Worm (Caenorhabditis elegans) whole organism, dauer: ENCODE measurements around the gene F56D6.19.
"Not testable (repeated sequence)": the region's sequence is repeated elsewhere in the genome, so short reads cannot be mapped to it uniquely, and the experiment has no call there.

Experiments
- unc-62 ChIP-seq: sonication (generic microtip); optimal IDR thresholded peaks from 2 replicates; lab custom pipeline; 2017; ENCODE audit warnings: missing biosample characterization, missing genetic modification reagents, missing genetic modification characterization

Gene F56D6.19

DNA sequence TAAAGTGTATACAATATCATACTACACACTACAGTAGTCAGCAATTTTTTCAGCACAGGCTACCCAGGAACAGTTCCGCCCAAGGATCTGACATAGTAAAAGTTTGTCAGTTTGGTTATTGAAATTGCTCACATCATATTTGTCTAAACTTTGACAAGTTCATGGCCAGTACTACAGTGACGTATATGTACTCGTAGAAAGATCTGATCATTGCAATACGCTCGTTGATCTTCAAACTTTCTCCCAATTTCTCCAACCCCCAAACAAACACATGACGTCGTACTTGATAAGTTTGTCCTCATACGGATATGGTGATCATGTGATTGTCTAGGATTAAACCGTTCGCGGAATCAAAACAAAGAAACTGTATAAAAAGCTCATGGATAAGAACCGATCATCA, 19.8 kb upstream of the F56D6.19 start, which contains the start of gene dct-8:
TSS of gene dct-8 (plus strand) at position 301 of the 400 bp plus-strand sequence.
- TF ChIP-seq unc-62 (GFP tag; lab: Kevin White, UChicago) = no peak

DNA sequence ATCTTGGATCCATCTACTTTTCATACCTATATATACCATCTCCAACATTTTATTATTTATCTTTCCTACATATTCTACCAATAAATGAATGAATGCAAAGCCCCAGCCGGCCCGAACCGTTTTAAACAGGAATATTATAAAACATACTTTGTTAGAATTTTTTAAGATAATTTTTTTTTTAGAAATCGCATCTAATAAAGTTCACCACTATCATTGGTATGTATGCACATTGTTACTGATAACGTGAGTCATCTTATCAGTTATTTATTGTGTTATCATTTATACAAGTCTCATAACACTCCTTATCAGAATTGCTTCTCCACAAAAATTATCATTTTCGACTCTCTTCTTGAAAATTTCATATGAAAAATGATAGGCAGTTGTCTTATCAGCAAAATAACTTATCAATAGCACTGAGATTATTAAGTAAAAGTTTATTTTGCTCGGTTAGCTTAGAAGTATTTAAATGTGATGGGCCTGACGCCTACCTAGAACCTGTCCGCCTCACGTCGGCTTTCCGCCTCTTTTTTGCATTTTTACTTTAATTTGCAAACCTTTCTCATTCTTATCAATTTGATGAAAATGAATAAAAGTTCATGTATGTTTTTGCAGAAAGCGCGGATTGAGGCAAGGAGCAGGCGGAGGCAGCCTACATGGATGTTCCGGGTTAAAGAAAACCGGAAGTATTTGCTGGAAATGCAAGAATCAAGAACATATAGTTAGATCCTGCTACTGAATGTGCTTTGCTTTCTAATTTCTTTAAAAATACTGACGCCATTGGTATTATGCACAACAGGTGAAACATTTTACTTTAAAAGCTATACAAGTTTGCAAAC, 14.6 kb upstream of the F56D6.19 start, which contains the start of gene srz-62:
TSS of gene srz-62 (plus strand) at position 786 of the 836 bp plus-strand sequence.
- no peak for TF ChIP-seq unc-62 (GFP tag; lab: Kevin White, UChicago)

DNA sequence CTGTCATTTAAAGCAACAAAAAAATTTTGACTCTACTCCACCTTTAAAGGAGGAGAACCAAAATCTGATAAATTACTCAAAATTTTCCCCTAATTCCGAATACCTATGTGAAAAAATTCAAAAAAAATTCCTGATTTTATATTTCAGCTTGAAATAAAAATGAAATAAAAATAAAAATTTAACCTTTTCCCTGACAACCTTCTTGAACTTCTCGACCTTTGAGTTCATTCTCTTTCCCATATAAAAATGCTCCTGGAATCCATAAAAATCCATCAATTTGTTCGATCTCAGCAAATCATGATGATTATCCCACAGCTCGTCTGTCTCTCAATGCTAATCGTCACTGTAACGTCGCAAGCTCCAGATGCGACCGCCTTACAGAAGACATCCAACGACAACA, 11.6 kb upstream of the F56D6.19 start, which contains the start of gene F56D6.6:
TSS of gene F56D6.6 (plus strand) at position 301 of the 400 bp plus-strand sequence.
- no peak for TF ChIP-seq unc-62 (GFP tag; lab: Kevin White, UChicago)

DNA sequence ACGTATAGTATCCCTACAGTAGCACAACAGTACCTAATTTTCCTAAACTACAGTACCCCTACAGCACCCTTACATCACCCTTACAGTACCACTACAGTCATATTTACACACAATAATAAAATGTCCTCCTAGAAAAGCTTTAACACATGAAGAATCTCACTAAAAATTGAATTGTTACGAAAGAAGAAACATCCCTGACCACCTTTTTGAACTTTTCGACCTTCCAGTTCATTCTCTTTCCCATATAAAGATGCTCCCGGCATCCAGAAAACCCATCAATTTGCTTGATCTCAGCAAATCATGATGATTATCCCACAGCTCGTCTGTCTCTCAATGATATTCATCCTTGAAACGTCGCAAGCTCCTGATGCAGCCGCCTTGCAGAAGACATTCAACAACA, 9.9 kb upstream of the F56D6.19 start, which contains the start of gene F56D6.21:
TSS of gene F56D6.21 (plus strand) at position 301 of the 400 bp plus-strand sequence.
- no peak for TF ChIP-seq unc-62 (GFP tag; lab: Kevin White, UChicago)

DNA sequence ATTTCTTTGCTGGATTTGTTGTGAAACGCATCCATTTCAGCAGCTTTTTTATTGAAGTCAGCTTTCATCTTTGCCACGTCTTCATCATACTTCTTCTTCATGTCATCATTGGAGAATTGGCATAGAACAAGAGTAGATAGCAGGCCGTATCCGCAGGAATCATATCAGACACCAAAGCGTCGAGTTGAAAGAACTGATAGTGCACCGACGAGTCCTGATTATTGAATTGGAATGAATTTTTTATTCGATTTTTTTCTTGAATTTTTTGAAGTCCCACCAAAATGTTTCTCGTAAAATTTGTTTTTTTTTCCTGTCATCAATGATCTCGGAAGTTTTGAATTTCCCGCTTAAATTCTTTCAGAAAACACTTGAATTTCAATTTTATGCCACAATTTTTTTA, 8.2 kb upstream of the F56D6.19 start, which contains the start of gene F56D6.11:
TSS of gene F56D6.11 (minus strand) at position 101 of the 400 bp plus-strand sequence.
- TF ChIP-seq unc-62 (GFP tag; lab: Kevin White, UChicago) = no peak

DNA sequence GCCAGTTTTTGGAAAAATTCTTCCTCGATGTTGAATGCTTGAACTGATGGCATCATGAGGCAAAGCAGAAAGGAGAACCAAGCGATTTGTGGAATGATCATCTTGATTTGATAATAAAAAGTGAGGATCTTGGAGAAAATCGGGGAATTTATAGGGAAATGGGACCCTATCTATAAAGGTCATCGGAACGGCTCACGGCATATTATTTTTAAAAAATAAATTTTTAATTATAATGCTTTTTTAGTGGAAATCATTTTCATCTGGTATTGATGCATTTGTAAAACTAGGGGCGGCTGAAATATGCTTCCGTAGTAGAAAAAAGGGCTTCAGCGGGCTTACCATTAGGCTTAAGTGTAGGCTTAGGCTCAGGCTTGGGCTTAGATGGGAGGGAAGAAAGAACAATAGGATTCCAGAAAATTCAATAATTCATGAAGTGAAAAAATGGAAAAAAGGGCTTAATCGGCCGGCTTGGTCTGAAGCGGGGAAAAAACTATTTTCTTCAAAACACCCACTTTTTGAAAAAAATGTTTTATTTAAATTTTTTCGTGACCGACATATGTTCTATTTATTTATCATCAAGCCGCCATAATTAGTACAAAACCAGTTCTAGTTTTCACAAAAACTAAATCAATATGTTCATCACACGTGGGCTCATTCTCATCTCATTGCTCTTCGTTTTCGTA, 6.9 kb upstream of the F56D6.19 start, which contains the start of the genes F56D6.22 and F56D6.12:
TSS of gene F56D6.22 (minus strand) at position 101 of the 683 bp plus-strand sequence.
TSS of gene F56D6.12 (plus strand) at position 633 of the 683 bp plus-strand sequence.
- TF ChIP-seq unc-62 (GFP tag; lab: Kevin White, UChicago) = no peak

DNA sequence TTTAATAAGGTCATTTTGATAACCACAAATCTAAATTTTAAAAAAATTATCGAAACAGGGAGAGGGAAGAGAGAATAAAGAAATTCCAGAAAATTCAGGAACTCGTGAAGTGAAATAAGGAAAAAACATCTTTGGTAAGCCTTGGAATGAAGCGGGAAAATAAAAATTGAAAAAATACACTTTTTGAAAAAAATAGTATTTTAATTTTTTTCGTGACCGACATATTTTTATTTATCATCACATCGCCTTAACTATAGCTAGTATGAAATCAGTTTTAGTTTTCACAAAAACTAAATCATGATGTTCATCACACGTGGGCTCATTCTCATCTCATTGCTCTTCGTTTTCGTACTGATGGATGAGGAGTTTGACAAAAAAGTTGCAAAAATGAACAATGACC, 5.4 kb upstream of the F56D6.19 start, which contains the start of gene F56D6.13:
TSS of gene F56D6.13 (plus strand) at position 301 of the 400 bp plus-strand sequence.
- TF ChIP-seq unc-62 (GFP tag; lab: Kevin White, UChicago) = no peak

DNA sequence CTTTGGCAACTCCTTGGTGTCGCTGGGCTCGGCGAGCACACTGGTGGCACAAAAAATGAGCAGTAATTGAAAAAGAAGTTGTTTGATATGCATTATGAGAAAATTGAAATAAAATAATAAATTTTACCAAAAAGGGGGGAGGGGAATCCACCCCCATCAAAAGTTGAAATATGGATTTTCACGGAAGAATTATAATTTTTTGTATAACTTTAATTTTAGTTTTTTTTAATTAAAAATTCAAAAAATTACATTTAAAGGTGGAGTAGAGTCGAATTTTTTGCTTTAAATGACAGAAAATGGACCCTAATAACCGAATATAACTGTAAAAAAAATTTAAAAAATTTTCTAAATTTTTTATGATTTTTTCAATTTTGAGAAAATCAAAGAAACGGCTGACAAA, 2.7 kb upstream of the F56D6.19 start, which contains the start of gene F56D6.18:
TSS of gene F56D6.18 (minus strand) at position 101 of the 400 bp plus-strand sequence.
- not testable (repeated sequence) for TF ChIP-seq unc-62 (GFP tag; lab: Kevin White, UChicago)

DNA sequence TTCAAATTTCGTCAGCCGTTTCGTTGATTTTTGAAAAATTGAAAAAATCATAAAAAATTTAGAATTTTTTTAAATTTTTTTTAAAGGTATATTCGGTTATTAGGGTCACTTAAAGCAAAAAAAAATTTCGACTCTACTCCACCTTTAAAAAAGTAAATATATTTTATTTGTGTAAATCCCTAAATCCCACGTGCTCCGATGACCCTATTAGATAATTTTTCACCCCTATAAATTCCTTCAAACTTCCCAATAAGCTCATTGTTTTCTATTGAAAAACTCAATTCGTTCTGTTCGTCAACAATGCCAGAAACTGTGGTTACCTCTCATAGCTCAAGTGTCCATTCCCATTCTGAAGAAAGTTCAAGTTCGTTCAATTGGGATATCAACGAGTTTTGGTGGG, 2.0 kb upstream of the F56D6.19 start, which contains the start of gene F56D6.20:
TSS of gene F56D6.20 (plus strand) at position 301 of the 400 bp plus-strand sequence.
- no peak for TF ChIP-seq unc-62 (GFP tag; lab: Kevin White, UChicago)

DNA sequence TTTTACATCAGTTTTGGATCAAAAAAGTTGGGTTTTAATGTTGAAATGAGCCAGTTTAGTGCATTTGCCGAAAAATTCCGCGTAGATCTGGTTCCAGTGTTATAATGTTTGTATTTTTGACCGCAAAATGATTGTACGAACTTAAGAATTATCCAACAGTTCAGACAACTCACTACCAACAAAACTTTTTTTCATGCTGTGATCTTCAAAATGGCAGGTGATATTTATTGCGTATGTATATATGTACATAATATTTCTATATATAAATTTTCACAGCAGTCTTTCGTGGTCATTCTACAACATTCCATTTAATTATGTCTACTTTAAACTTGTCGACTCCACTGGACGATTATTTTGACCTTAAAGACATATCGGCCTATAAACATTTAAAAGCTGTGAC, 734 bp downstream of the F56D6.19 start, which contains the start of gene srz-20:
TSS of gene srz-20 (plus strand) at position 301 of the 400 bp plus-strand sequence.
- no peak for TF ChIP-seq unc-62 (GFP tag; lab: Kevin White, UChicago)

DNA sequence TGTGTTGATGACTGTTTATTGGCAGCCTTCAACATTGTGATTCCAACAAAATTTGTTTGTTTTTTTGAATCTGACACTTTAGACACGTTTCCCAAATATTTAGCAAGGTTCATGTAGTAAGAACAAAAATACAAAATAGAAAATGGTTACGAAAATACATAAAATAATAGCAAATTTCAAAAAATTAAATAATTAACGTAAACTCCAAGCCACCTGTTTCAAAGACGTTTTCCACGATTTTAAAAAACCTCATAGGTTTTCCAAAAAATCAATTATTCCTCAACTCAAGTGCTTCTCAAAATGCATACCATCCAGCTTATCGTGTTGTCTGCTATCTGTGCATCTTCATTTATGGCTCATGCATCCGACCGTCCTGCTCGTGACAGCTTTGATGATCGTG, 2.8 kb downstream of the F56D6.19 start, which contains the start of gene F56D6.14:
TSS of gene F56D6.14 (plus strand) at position 301 of the 400 bp plus-strand sequence.
- TF ChIP-seq unc-62 (GFP tag; lab: Kevin White, UChicago) = no peak

DNA sequence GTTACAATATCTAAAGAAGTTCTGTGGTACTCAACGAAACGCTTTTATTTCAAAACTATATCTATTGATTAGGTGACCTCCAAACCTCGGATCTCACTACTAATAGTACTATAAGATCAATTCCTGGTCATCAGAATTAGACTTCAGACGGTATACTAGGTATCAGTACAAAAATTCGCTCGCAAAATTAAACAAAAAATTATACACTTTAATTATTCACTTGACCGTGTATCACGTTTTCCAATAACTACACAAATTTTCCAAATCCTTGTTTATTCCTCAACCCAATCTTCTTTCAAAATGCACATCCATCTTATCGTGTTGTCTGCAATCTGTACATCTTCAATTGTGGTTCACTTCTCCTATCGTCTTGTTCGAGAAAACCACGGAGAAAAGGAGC, 3.6 kb downstream of the F56D6.19 start, which contains the start of gene F56D6.23:
TSS of gene F56D6.23 (plus strand) at position 301 of the 400 bp plus-strand sequence.
- no peak for TF ChIP-seq unc-62 (GFP tag; lab: Kevin White, UChicago)

DNA sequence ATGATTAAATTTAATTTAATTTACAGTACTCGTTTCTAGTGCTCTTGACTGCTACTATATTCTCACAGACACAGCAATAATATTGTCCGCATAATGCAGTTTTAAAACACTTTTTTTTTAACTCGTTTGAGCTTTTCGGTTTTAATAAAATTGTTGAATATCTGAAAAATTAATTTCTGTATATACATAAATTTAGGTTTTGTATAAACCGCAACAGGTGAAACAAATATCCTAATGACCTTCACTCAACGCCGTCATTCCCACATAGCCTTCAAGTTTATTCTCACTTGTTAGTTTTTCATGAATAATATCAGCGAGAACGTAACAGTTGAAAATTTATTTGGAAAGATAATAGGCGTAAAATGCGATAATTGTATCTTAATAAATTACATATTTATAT, 4.9 kb downstream of the F56D6.19 start, which contains the start of gene srz-19:
TSS of gene srz-19 (plus strand) at position 301 of the 400 bp plus-strand sequence.
- TF ChIP-seq unc-62 (GFP tag; lab: Kevin White, UChicago) = no peak

DNA sequence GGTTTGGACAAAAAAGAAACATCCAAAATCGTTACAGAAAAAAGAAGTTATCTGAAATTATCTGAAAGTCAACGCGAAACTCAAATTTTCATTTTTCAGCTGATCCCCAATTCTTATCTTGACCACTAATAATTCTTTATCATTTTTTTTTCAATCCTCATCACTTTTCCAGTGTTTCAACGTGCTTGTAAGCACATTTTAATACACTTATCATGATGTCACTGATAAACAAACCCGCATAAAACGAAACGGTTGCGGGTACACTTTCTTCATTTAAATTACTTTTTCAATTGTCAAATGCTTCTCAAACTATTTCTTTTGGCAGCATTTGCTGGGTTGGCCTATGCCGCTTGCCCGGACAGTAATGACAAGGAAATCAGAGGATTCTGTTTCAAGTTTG, 7.3 kb downstream of the F56D6.19 start, which contains the start of gene clec-67:
TSS of gene clec-67 (plus strand) at position 268 of the 400 bp plus-strand sequence.
- TF ChIP-seq unc-62 (GFP tag; lab: Kevin White, UChicago) = no peak

DNA sequence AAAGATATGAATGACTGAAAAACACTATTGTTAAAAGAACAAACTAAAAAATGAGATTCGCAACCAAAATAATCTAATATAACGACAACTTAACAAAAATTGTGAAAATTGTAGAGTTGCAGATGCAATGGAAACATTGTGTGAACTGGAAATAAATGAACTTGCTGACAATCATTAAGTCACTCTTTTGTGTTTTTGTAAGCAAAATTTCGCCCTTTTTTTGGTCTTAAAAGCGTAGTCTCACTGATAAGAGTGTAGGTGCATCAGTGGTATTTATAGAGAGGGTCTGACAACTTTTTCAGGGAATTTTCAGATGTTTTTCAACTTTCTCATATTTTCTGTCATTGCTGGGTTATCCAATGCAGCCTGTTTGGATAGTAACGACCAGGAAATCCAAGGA, 11.6 kb downstream of the F56D6.19 start, which contains the start of gene clec-68:
TSS of gene clec-68 (plus strand) at position 301 of the 400 bp plus-strand sequence.
- no peak for TF ChIP-seq unc-62 (GFP tag; lab: Kevin White, UChicago)
